Fruit fly (Drosophila melanogaster) whole organism, embryonic: Measurements from ENCODE around the gene ato.
A peak's percentile ranks its signal among the peaks of the same experiment; 100 is the strongest.

Experiments
- CG10431 ChIP-seq: fragments of 200-800 bp; sonication (Bioruptor generic); optimal IDR thresholded peaks from 3 replicates; lab custom pipeline; 2018; ENCODE audit warnings: missing biosample characterization, mild to moderate bottlenecking, missing genetic modification characterization
- CG15601 ChIP-seq: fragments of 200-800 bp; sonication (Bioruptor generic); optimal IDR thresholded peaks from 3 replicates; lab custom pipeline; 2019; ENCODE audit warnings: missing biosample characterization, mild to moderate bottlenecking, missing genetic modification characterization, moderate library complexity
- CG15696 ChIP-seq: fragments of 200-800 bp; sonication (Bioruptor generic); optimal IDR thresholded peaks from 2 replicates; lab custom pipeline; 2019; ENCODE audit warnings: missing biosample characterization, mild to moderate bottlenecking, missing genetic modification characterization, moderate library complexity
- CG1602 ChIP-seq: fragments of 200-800 bp; sonication (Bioruptor generic); optimal IDR thresholded peaks from 3 replicates; lab custom pipeline; 2016; ENCODE audit warnings: missing biosample characterization, missing genetic modification characterization
- CG17359 ChIP-seq: fragments of 200-800 bp; sonication (Bioruptor generic); optimal IDR thresholded peaks from 3 replicates; lab custom pipeline; 2018; ENCODE audit warnings: missing biosample characterization, mild to moderate bottlenecking, missing genetic modification characterization, moderate library complexity
- CG3163 ChIP-seq: fragments of 200-800 bp; sonication (Bioruptor generic); optimal IDR thresholded peaks from 3 replicates; lab custom pipeline; 2016; ENCODE audit warnings: missing biosample characterization, missing genetic modification characterization
- CG34422 ChIP-seq: fragments of 200-800 bp; sonication (Bioruptor generic); IDR thresholded peaks from 3 replicates; pipeline ENCODE4 v1.3.6; 2022; ENCODE audit warnings: missing biosample characterization, missing genetic modification characterization
- CG42726 ChIP-seq: fragments of 200-800 bp; sonication (Bioruptor generic); IDR thresholded peaks from 2 replicates; pipeline ENCODE4 v1.3.6; 2022; ENCODE audit warnings: missing biosample characterization, missing genetic modification characterization; ENCODE audit not compliant: partially characterized antibody
- CG6272 ChIP-seq: fragments of 200-800 bp; sonication (Bioruptor generic); IDR thresholded peaks from 2 replicates; pipeline ENCODE4 v1.3.6; 2022; ENCODE audit warnings: missing biosample characterization, missing genetic modification characterization
- CG6683 ChIP-seq: fragments of 200-800 bp; sonication (Bioruptor generic); optimal IDR thresholded peaks from 2 replicates; lab custom pipeline; 2017; ENCODE audit warnings: missing biosample characterization, mild to moderate bottlenecking, missing genetic modification characterization, missing genetic modification reagents
- CG6765 ChIP-seq: fragments of 200-800 bp; sonication (Bioruptor generic); optimal IDR thresholded peaks from 3 replicates; lab custom pipeline; 2017; ENCODE audit warnings: missing biosample characterization, mild to moderate bottlenecking, missing genetic modification characterization
- CG7357 ChIP-seq: fragments of 200-800 bp; sonication (Bioruptor generic); IDR thresholded peaks from 3 replicates; pipeline ENCODE4 v1.3.6; 2022; ENCODE audit warnings: missing biosample characterization, missing genetic modification characterization
- CG8089 ChIP-seq: fragments of 200-800 bp; sonication (Bioruptor generic); optimal IDR thresholded peaks from 3 replicates; lab custom pipeline; 2016; ENCODE audit warnings: missing biosample characterization, missing genetic modification characterization
- CG8924 ChIP-seq: fragments of 200-800 bp; optimal IDR thresholded peaks from 3 replicates; lab custom pipeline; 2019; ENCODE audit warnings: missing biosample characterization, mild to moderate bottlenecking, missing genetic modification characterization, moderate library complexity
- CG8944 ChIP-seq: fragments of 200-800 bp; sonication (Bioruptor generic); optimal IDR thresholded peaks from 3 replicates; lab custom pipeline; 2016; ENCODE audit warnings: missing biosample characterization, missing genetic modification characterization
- CG9215 ChIP-seq: fragments of 200-800 bp; sonication (Bioruptor generic); IDR thresholded peaks from 2 replicates; pipeline ENCODE4 v1.3.6; 2022; ENCODE audit warnings: missing biosample characterization, missing genetic modification characterization
- CG9876 ChIP-seq: fragments of 200-800 bp; sonication (Bioruptor generic); optimal IDR thresholded peaks from 2 replicates; lab custom pipeline; 2016; ENCODE audit warnings: missing biosample characterization, missing genetic modification characterization
- CTCF ChIP-seq: fragments of 200-800 bp; sonication (Bioruptor generic); optimal IDR thresholded peaks from 2 replicates; lab custom pipeline; 2017; ENCODE audit warnings: missing biosample characterization, mild to moderate bottlenecking, missing genetic modification characterization, moderate library complexity
- CkIIα-i1 ChIP-seq: fragments of 200-800 bp; sonication (Bioruptor generic); IDR thresholded peaks from 2 replicates; pipeline ENCODE4 v1.3.6; 2022; ENCODE audit warnings: missing biosample characterization, missing genetic modification characterization
- HLH54F ChIP-seq: fragments of 200-800 bp; sonication (Bioruptor generic); optimal IDR thresholded peaks from 3 replicates; lab custom pipeline; 2016; ENCODE audit warnings: missing biosample characterization, missing genetic modification characterization
- Hmr ChIP-seq: fragments of 200-800 bp; sonication (Bioruptor generic); optimal IDR thresholded peaks from 3 replicates; lab custom pipeline; 2017; ENCODE audit warnings: mild to moderate bottlenecking, missing biosample characterization, missing genetic modification reagents, missing genetic modification characterization
- Lhr ChIP-seq: fragments of 200-800 bp; sonication (Bioruptor generic); optimal IDR thresholded peaks from 3 replicates; lab custom pipeline; 2017; ENCODE audit warnings: mild to moderate bottlenecking, missing biosample characterization, missing genetic modification reagents, missing genetic modification characterization
- Mad ChIP-seq: fragments of 200-800 bp; sonication (Bioruptor generic); optimal IDR thresholded peaks from 2 replicates; lab custom pipeline; 2016; ENCODE audit warnings: missing biosample characterization, missing genetic modification characterization
- Myb ChIP-seq: fragments of 200-800 bp; sonication (Bioruptor generic); optimal IDR thresholded peaks from 2 replicates; lab custom pipeline; 2016; ENCODE audit warnings: missing biosample characterization, missing genetic modification characterization
- NC2β ChIP-seq: fragments of 200-800 bp; sonication (Bioruptor generic); optimal IDR thresholded peaks from 2 replicates; lab custom pipeline; 2016; ENCODE audit warnings: missing biosample characterization, missing genetic modification characterization
- Rfx ChIP-seq: fragments of 200-800 bp; sonication (Bioruptor generic); IDR thresholded peaks from 2 replicates; pipeline ENCODE4 v1.3.6; 2022; ENCODE audit warnings: missing biosample characterization, missing genetic modification characterization
- Usf ChIP-seq: fragments of 200-800 bp; sonication (Bioruptor generic); optimal IDR thresholded peaks from 2 replicates; lab custom pipeline; 2017; ENCODE audit warnings: missing genotype, missing biosample characterization, missing genetic modification characterization
- Xrp1 ChIP-seq: fragments of 200-800 bp; sonication (Bioruptor generic); IDR thresholded peaks from 2 replicates; pipeline ENCODE4 v1.3.6; 2022; ENCODE audit warnings: missing biosample characterization, missing genetic modification characterization
- aop ChIP-seq: fragments of 200-800 bp; sonication (Bioruptor generic); IDR thresholded peaks from 2 replicates; pipeline ENCODE4 v1.3.6; 2022; ENCODE audit warnings: missing biosample characterization, missing genetic modification characterization
- cato ChIP-seq: fragments of 200-800 bp; sonication (Bioruptor generic); optimal IDR thresholded peaks from 2 replicates; lab custom pipeline; 2016; ENCODE audit warnings: missing biosample characterization, missing genetic modification characterization, borderline replicate concordance
- ci ChIP-seq: fragments of 200-800 bp; sonication (Bioruptor generic); IDR thresholded peaks from 3 replicates; pipeline ENCODE4 v1.3.6; 2022; ENCODE audit warnings: missing biosample characterization, missing genetic modification characterization
- croc ChIP-seq: fragments of 200-800 bp; sonication (Bioruptor generic); conservative IDR thresholded peaks from 3 replicates; pipeline ENCODE4 v1.3.6; 2022; ENCODE audit warnings: missing biosample characterization, missing genetic modification characterization
- da ChIP-seq: fragments of 200-800 bp; sonication (Bioruptor generic); optimal IDR thresholded peaks from 2 replicates; lab custom pipeline; 2016; ENCODE audit warnings: missing biosample characterization, missing genetic modification characterization
- dan ChIP-seq: fragments of 200-800 bp; sonication (Bioruptor generic); IDR thresholded peaks from 2 replicates; pipeline ENCODE4 v1.3.6; 2022; ENCODE audit warnings: missing biosample characterization, missing genetic modification characterization
- danr ChIP-seq: fragments of 200-800 bp; sonication (Bioruptor generic); IDR thresholded peaks from 2 replicates; pipeline ENCODE4 v1.3.6; 2022; ENCODE audit warnings: missing biosample characterization, missing genetic modification characterization
- dimm ChIP-seq: fragments of 200-800 bp; sonication (Bioruptor generic); IDR thresholded peaks from 2 replicates; pipeline ENCODE4 v1.3.6; 2022; ENCODE audit warnings: missing biosample characterization, missing genetic modification characterization
- esg ChIP-seq: fragments of 200-800 bp; sonication (Bioruptor generic); conservative IDR thresholded peaks from 2 replicates; pipeline ENCODE4 v1.3.6; 2022; ENCODE audit warnings: missing biosample characterization, missing genetic modification characterization
- ewg ChIP-seq: fragments of 200-800 bp; sonication (Bioruptor generic); optimal IDR thresholded peaks from 3 replicates; lab custom pipeline; 2017; ENCODE audit warnings: mild to moderate bottlenecking, missing biosample characterization, missing genetic modification reagents, missing genetic modification characterization
- fd96Cb ChIP-seq: fragments of 200-800 bp; sonication (Bioruptor generic); optimal IDR thresholded peaks from 2 replicates; lab custom pipeline; 2018; ENCODE audit warnings: missing biosample characterization, mild to moderate bottlenecking, missing genetic modification characterization, moderate library complexity
- gsb ChIP-seq: fragments of 200-800 bp; sonication (Bioruptor generic); IDR thresholded peaks from 2 replicates; pipeline ENCODE4 v1.3.6; 2022; ENCODE audit warnings: missing biosample characterization, missing genetic modification characterization
- hkb ChIP-seq, 2 experiments: fragments of 200-800 bp in 1 of 2; fragments of >200 bp in 1 of 2; sonication (Bioruptor generic) in 1 of 2; IDR thresholded peaks in 1 of 2; optimal IDR thresholded peaks in 1 of 2; 2 replicates each; pipeline versions ENCODE4 v1.3.6 to Lab custom; 2017 to 2022; ENCODE audit warnings: missing biosample characterization in 1 of 2, missing genetic modification characterization in 1 of 2
- insv ChIP-seq, 2 experiments: fragments of 200-800 bp; sonication (Bioruptor generic); optimal IDR thresholded peaks; 3 replicates each; lab custom pipeline; 2016 to 2018; ENCODE audit warnings: missing biosample characterization in 2 of 2, missing genetic modification characterization in 2 of 2
- lab ChIP-seq: fragments of 200-800 bp; sonication (Bioruptor generic); optimal IDR thresholded peaks from 3 replicates; lab custom pipeline; 2017; ENCODE audit warnings: missing biosample characterization, missing genetic modification characterization, mild to moderate bottlenecking, moderate library complexity, missing genetic modification reagents
- lilli ChIP-seq: fragments of 200-800 bp; sonication (Bioruptor generic); optimal IDR thresholded peaks from 3 replicates; lab custom pipeline; 2016; ENCODE audit warnings: missing biosample characterization, missing genetic modification characterization
- mld ChIP-seq: fragments of 200-800 bp; sonication (Bioruptor generic); IDR thresholded peaks from 3 replicates; pipeline ENCODE4 v1.3.6; 2022; ENCODE audit warnings: missing biosample characterization, missing genetic modification characterization; ENCODE audit not compliant: partially characterized antibody
- nau ChIP-seq: fragments of 200-800 bp; sonication (Bioruptor generic); optimal IDR thresholded peaks from 3 replicates; lab custom pipeline; 2017; ENCODE audit warnings: missing biosample characterization, mild to moderate bottlenecking, missing genetic modification characterization, missing genetic modification reagents
- stwl ChIP-seq: fragments of 200-800 bp; sonication (Bioruptor generic); optimal IDR thresholded peaks from 3 replicates; lab custom pipeline; 2018; ENCODE audit warnings: missing biosample characterization, mild to moderate bottlenecking, missing genetic modification characterization, moderate library complexity
- tll ChIP-seq, 2 experiments: fragments of 200-800 bp in 1 of 2; fragments of >200 bp in 1 of 2; sonication (Bioruptor generic) in 1 of 2; optimal IDR thresholded peaks; 2 replicates each; lab custom pipeline; 2017 to 2019; ENCODE audit warnings: missing biosample characterization in 2 of 2, missing genetic modification characterization in 2 of 2, mild to moderate bottlenecking in 1 of 2, moderate library complexity in 1 of 2
- trh ChIP-seq: fragments of 200-800 bp; sonication (Bioruptor generic); optimal IDR thresholded peaks from 2 replicates; lab custom pipeline; 2016; ENCODE audit warnings: missing biosample characterization, missing genetic modification characterization
- tup ChIP-seq: fragments of 200-800 bp; sonication (Bioruptor generic); optimal IDR thresholded peaks from 2 replicates; lab custom pipeline; 2016; ENCODE audit warnings: missing biosample characterization, mild to moderate bottlenecking, missing genetic modification characterization, moderate library complexity
- wek ChIP-seq: fragments of 200-800 bp; sonication (Bioruptor generic); optimal IDR thresholded peaks from 3 replicates; lab custom pipeline; 2018; ENCODE audit warnings: missing biosample characterization, mild to moderate bottlenecking, missing genetic modification characterization, moderate library complexity

The ato gene

dm6 chr3R:8243720-8244119 is 34.1 kb upstream of the ato start, which contains the start of the genes CG9636, CG18749 and CG33722 (continued):
- TF ChIP-seq CkIIα-i1 (GFP tag; lab: Robert Waterston, UW) (no peak), CG10431 (peak; percentile 57), CG8944 (no peak), Rfx (peak; percentile 71), CG15696 (peak; percentile 53), dan (no peak), CG9215 (GFP tag; lab: Robert Waterston, UW) (0 out of 2 replicates have a peak, but pooled peaks have one; percentile 20), CG7357 (GFP tag; lab: Robert Waterston, UW) (peak; percentile 38; the same call in 1 of the 3 replicates), Myb (GFP tag; lab: Kevin White, UChicago) (no peak), CG6272 (peak; percentile 66), croc (peak; percentile 43), esg (GFP tag; lab: Robert Waterston, UW) (peak; percentile 43), CG8089 (GFP tag; lab: Kevin White, UChicago) (no peak), wek (GFP tag; lab: Kevin White, UChicago) (no peak), aop (GFP tag; lab: Robert Waterston, UW) (no peak), mld (peak; percentile 90), stwl (tag; lab: Kevin White, UChicago) (peak; percentile 94), CG8924 (peak; percentile 72), CG6765 (GFP tag; lab: Kevin White, UChicago) (no peak), NC2β (GFP tag; lab: Kevin White, UChicago) (no peak), CG6683 (peak; percentile 44), CG42726 (0 out of 2 replicates have a peak, but pooled peaks have one; percentile 28), nau (GFP tag; lab: Kevin White, UChicago) (peak; percentile 50), tup (GFP tag; lab: Kevin White, UChicago) (peak; percentile 42), ci (peak; percentile 68; the same call in 2 of the 3 replicates), CTCF (GFP tag; lab: Kevin White, UChicago) (peak; percentile 10), tll (GFP tag; optimal IDR thresholded peaks at IDR 0.05; lab: Kevin White, UChicago) (peak in 1 of 2 experiments; percentile 80), ewg (GFP tag; lab: Kevin White, UChicago) (peak; percentile 36), Mad (GFP tag; lab: Kevin White, UChicago) (peak; percentile 59), CG17359 (tag; lab: Kevin White, UChicago) (peak; percentile 69), Xrp1 (GFP tag; lab: Robert Waterston, UW) (peak; percentile 78), Lhr (peak; percentile 56), lab (GFP tag; lab: Kevin White, UChicago) (no peak), dimm (GFP tag; lab: Robert Waterston, UW) (no peak), trh (GFP tag; lab: Kevin White, UChicago) (no peak), insv (GFP tag; optimal IDR thresholded peaks at IDR 0.05; lab: Kevin White, UChicago) (peak in 1 of 2 experiments; percentile 16), CG15601 (peak; percentile 74), da (GFP tag; lab: Kevin White, UChicago) (no peak), hkb (optimal IDR thresholded peaks at IDR 0.05; lab: Kevin White, UChicago) (no peak), hkb (GFP tag; IDR thresholded peaks at IDR 0.05; lab: Robert Waterston, UW) (peak; percentile 77), fd96Cb (tag; lab: Kevin White, UChicago) (peak; percentile 37), HLH54F (GFP tag; lab: Kevin White, UChicago) (peak; percentile 16), Usf (GFP tag; lab: Kevin White, UChicago) (no peak), CG3163 (GFP tag; lab: Kevin White, UChicago) (no peak), Hmr (GFP tag; lab: Kevin White, UChicago) (peak; percentile 70), CG34422 (GFP tag; lab: Robert Waterston, UW) (no peak; the same call in 1 of the 3 replicates), CG9876 (no peak), gsb (GFP tag; lab: Robert Waterston, UW) (no peak), CG1602 (GFP tag; lab: Kevin White, UChicago) (peak; percentile 65), cato (peak; percentile 32), danr (GFP tag; lab: Robert Waterston, UW) (no peak), lilli (GFP tag; lab: Kevin White, UChicago) (peak; percentile 87)
